Fruit fly (Drosophila melanogaster) whole organism, embryonic: ENCODE results near the gene CG4291.

Source experiments
- Ada2b ChIP-seq: fragments of 200-800 bp; sonication (Bioruptor generic); IDR thresholded peaks from 2 replicates; pipeline ENCODE4 v1.3.6; 2022; ENCODE audit warnings: missing biosample characterization, missing genetic modification characterization
- Adf1 ChIP-seq: fragments of 200-800 bp; sonication (Bioruptor generic); IDR thresholded peaks from 2 replicates; pipeline ENCODE4 v1.3.6; 2022; ENCODE audit warnings: missing biosample characterization, missing genetic modification characterization
- BEAF-32 ChIP-seq: fragments of 200-800 bp; sonication (Bioruptor generic); optimal IDR thresholded peaks from 3 replicates; lab custom pipeline; 2017; ENCODE audit warnings: missing biosample characterization, missing genetic modification characterization, mild to moderate bottlenecking, moderate library complexity, missing genetic modification reagents
- Blimp-1 ChIP-seq: fragments of 200-800 bp; sonication (Bioruptor generic); optimal IDR thresholded peaks from 3 replicates; lab custom pipeline; 2018; ENCODE audit warnings: missing biosample characterization, missing genetic modification characterization, mild to moderate bottlenecking, moderate library complexity, missing genetic modification reagents
- BtbVII ChIP-seq: fragments of 200-800 bp; sonication (Bioruptor generic); optimal IDR thresholded peaks from 3 replicates; lab custom pipeline; 2017; ENCODE audit warnings: missing biosample characterization, mild to moderate bottlenecking, missing genetic modification characterization
- Bteb2 ChIP-seq: fragments of 200-800 bp; sonication (Bioruptor generic); optimal IDR thresholded peaks from 2 replicates; lab custom pipeline; 2016; ENCODE audit warnings: missing biosample characterization, missing genetic modification characterization
- CG10565 ChIP-seq: fragments of 200-800 bp; sonication (Bioruptor generic); optimal IDR thresholded peaks from 3 replicates; lab custom pipeline; 2016; ENCODE audit warnings: missing biosample characterization, mild to moderate bottlenecking, missing genetic modification characterization
- CG12942 ChIP-seq: fragments of 200-800 bp; sonication (Bioruptor generic); optimal IDR thresholded peaks from 3 replicates; lab custom pipeline; 2016; ENCODE audit warnings: missing biosample characterization, missing genetic modification characterization
- CG15011 ChIP-seq: fragments of 200-800 bp; sonication (Bioruptor generic); optimal IDR thresholded peaks from 3 replicates; lab custom pipeline; 2018; ENCODE audit warnings: missing biosample characterization, mild to moderate bottlenecking, missing genetic modification characterization
- CG15601 ChIP-seq: fragments of 200-800 bp; sonication (Bioruptor generic); optimal IDR thresholded peaks from 3 replicates; lab custom pipeline; 2019; ENCODE audit warnings: missing biosample characterization, mild to moderate bottlenecking, missing genetic modification characterization, moderate library complexity
- CG17186 ChIP-seq: fragments of 200-800 bp; sonication (Bioruptor generic); optimal IDR thresholded peaks from 3 replicates; lab custom pipeline; 2017; ENCODE audit warnings: missing biosample characterization, missing genetic modification reagents, missing genetic modification characterization
- CG1792 ChIP-seq: fragments of 200-800 bp; sonication (Bioruptor generic); optimal IDR thresholded peaks from 2 replicates; lab custom pipeline; 2016; ENCODE audit warnings: missing biosample characterization, missing genetic modification characterization
- CG18476 ChIP-seq: fragments of 200-800 bp; sonication (Bioruptor generic); optimal IDR thresholded peaks from 2 replicates; lab custom pipeline; 2016; ENCODE audit warnings: missing biosample characterization, mild to moderate bottlenecking, missing genetic modification characterization
- CG18619 ChIP-seq: fragments of 200-800 bp; sonication (Bioruptor generic); optimal IDR thresholded peaks from 3 replicates; lab custom pipeline; 2017; ENCODE audit warnings: missing biosample characterization, mild to moderate bottlenecking, missing genetic modification characterization
- CG3065 ChIP-seq: fragments of 200-800 bp; sonication (Bioruptor generic); optimal IDR thresholded peaks from 2 replicates; lab custom pipeline; 2016; ENCODE audit warnings: missing biosample characterization, missing genetic modification characterization
- CG3726 ChIP-seq: fragments of 200-800 bp; sonication (Bioruptor generic); IDR thresholded peaks from 3 replicates; pipeline ENCODE4, ENCODE4 v1.3.6; 2022; ENCODE audit warnings: missing biosample characterization, missing genetic modification characterization
- CG7556 ChIP-seq: fragments of 200-800 bp; sonication (Bioruptor generic); optimal IDR thresholded peaks from 2 replicates; lab custom pipeline; 2017; ENCODE audit warnings: missing biosample characterization, mild to moderate bottlenecking, missing genetic modification characterization
- CG7987 ChIP-seq: fragments of 200-800 bp; sonication (Bioruptor generic); optimal IDR thresholded peaks from 2 replicates; lab custom pipeline; 2018; ENCODE audit warnings: missing biosample characterization, mild to moderate bottlenecking, missing genetic modification characterization, moderate library complexity
- CG9215 ChIP-seq: fragments of 200-800 bp; sonication (Bioruptor generic); IDR thresholded peaks from 2 replicates; pipeline ENCODE4 v1.3.6; 2022; ENCODE audit warnings: missing biosample characterization, missing genetic modification characterization
- CG9609 ChIP-seq: fragments of 200-800 bp; sonication (Bioruptor generic); optimal IDR thresholded peaks from 3 replicates; lab custom pipeline; 2016; ENCODE audit warnings: missing biosample characterization, missing genetic modification characterization
- CG9932 ChIP-seq: fragments of 200-800 bp; sonication (Bioruptor generic); IDR thresholded peaks from 2 replicates; pipeline ENCODE4 v1.3.6; 2022; ENCODE audit warnings: missing biosample characterization, missing genetic modification characterization
- CHES-1-like ChIP-seq: fragments of 200-800 bp; sonication (Bioruptor generic); optimal IDR thresholded peaks from 2 replicates; lab custom pipeline; 2016; ENCODE audit warnings: missing biosample characterization, missing genetic modification characterization
- Dad ChIP-seq: fragments of 200-800 bp; sonication (Bioruptor generic); optimal IDR thresholded peaks from 3 replicates; lab custom pipeline; 2016; ENCODE audit warnings: missing biosample characterization, missing genetic modification characterization
- Dfd ChIP-seq, 2 experiments: fragments of >200 bp; optimal IDR thresholded peaks; 2 replicates each; lab custom pipeline; 2017; ENCODE audit warnings: missing biosample characterization in 2 of 2, missing genetic modification characterization in 2 of 2
- Dll ChIP-seq: fragments of 200-800 bp; sonication (Bioruptor generic); IDR thresholded peaks from 4 replicates; pipeline ENCODE4 v1.3.6; 2022; ENCODE audit warnings: missing biosample characterization, missing genetic modification characterization; ENCODE audit not compliant: partially characterized antibody
- Gsc ChIP-seq: fragments of 200-800 bp; sonication (Bioruptor generic); IDR thresholded peaks from 2 replicates; pipeline ENCODE4 v1.3.6; 2022; ENCODE audit warnings: missing biosample characterization, missing genetic modification characterization
- Gug ChIP-seq: fragments of 200-800 bp; sonication (Bioruptor generic); IDR thresholded peaks from 4 replicates; pipeline ENCODE4 v1.3.6; 2022; ENCODE audit warnings: missing biosample characterization, missing genetic modification characterization
- Hand ChIP-seq: fragments of 200-800 bp; sonication (Bioruptor generic); optimal IDR thresholded peaks from 2 replicates; lab custom pipeline; 2017; ENCODE audit warnings: mild to moderate bottlenecking, missing biosample characterization, missing genetic modification reagents, missing genetic modification characterization
- Hey ChIP-seq: fragments of 200-800 bp; sonication (Bioruptor generic); optimal IDR thresholded peaks from 3 replicates; lab custom pipeline; 2018; ENCODE audit warnings: missing biosample characterization, mild to moderate bottlenecking, missing genetic modification characterization
- HmgZ ChIP-seq: fragments of 200-800 bp; sonication (Bioruptor generic); optimal IDR thresholded peaks from 2 replicates; lab custom pipeline; 2018; ENCODE audit warnings: missing biosample characterization, mild to moderate bottlenecking, missing genetic modification characterization
- Kr ChIP-seq: fragments of 200-800 bp; sonication (Bioruptor generic); optimal IDR thresholded peaks from 2 replicates; lab custom pipeline; 2017; ENCODE audit warnings: missing biosample characterization, mild to moderate bottlenecking, missing genetic modification characterization
- Lhr ChIP-seq: fragments of 200-800 bp; sonication (Bioruptor generic); optimal IDR thresholded peaks from 3 replicates; lab custom pipeline; 2017; ENCODE audit warnings: mild to moderate bottlenecking, missing biosample characterization, missing genetic modification reagents, missing genetic modification characterization
- Lim3 ChIP-seq: fragments of 200-800 bp; sonication (Bioruptor generic); IDR thresholded peaks from 2 replicates; pipeline ENCODE4 v1.3.6; 2022; ENCODE audit warnings: missing biosample characterization, missing genetic modification characterization
- NC2α ChIP-seq: fragments of 200-800 bp; sonication (Bioruptor generic); optimal IDR thresholded peaks from 2 replicates; lab custom pipeline; 2016; ENCODE audit warnings: missing biosample characterization, missing genetic modification characterization
- Poxn ChIP-seq: fragments of 200-800 bp; sonication (Bioruptor generic); IDR thresholded peaks from 2 replicates; pipeline ENCODE4 v1.3.6; 2022; ENCODE audit warnings: missing biosample characterization, missing genetic modification characterization
- Xrp1 ChIP-seq: fragments of 200-800 bp; sonication (Bioruptor generic); IDR thresholded peaks from 2 replicates; pipeline ENCODE4 v1.3.6; 2022; ENCODE audit warnings: missing biosample characterization, missing genetic modification characterization
- al ChIP-seq: fragments of 200-800 bp; sonication (Bioruptor generic); IDR thresholded peaks from 2 replicates; pipeline ENCODE4 v1.3.6; 2022; ENCODE audit warnings: missing biosample characterization, missing genetic modification characterization
- ap ChIP-seq: fragments of 200-800 bp; sonication (Bioruptor generic); IDR thresholded peaks from 2 replicates; pipeline ENCODE4 v1.3.6; 2022; ENCODE audit warnings: missing biosample characterization, missing genetic modification characterization
- cad ChIP-seq: fragments of >200 bp; optimal IDR thresholded peaks from 2 replicates; lab custom pipeline; 2017; ENCODE audit warnings: missing biosample characterization, missing genetic modification characterization
- caup ChIP-seq: fragments of 200-800 bp; sonication (Bioruptor generic); optimal IDR thresholded peaks from 3 replicates; lab custom pipeline; 2017; ENCODE audit warnings: missing biosample characterization, mild to moderate bottlenecking, missing genetic modification characterization, moderate library complexity; ENCODE audit not compliant: severe bottlenecking
- ems ChIP-seq: fragments of 200-800 bp; sonication (Bioruptor generic); optimal IDR thresholded peaks from 3 replicates; lab custom pipeline; 2016; ENCODE audit warnings: missing biosample characterization, missing genetic modification characterization
- grn ChIP-seq: fragments of 200-800 bp; sonication (Bioruptor generic); optimal IDR thresholded peaks from 3 replicates; lab custom pipeline; 2017; ENCODE audit warnings: missing biosample characterization, missing genetic modification characterization
- h ChIP-seq: fragments of >200 bp; optimal IDR thresholded peaks from 2 replicates; lab custom pipeline; 2017
- kah ChIP-seq: fragments of 200-800 bp; sonication (Bioruptor generic); optimal IDR thresholded peaks from 2 replicates; lab custom pipeline; 2018; ENCODE audit warnings: missing biosample characterization, mild to moderate bottlenecking, missing genetic modification characterization
- nerfin-2 ChIP-seq: fragments of 200-800 bp; sonication (Bioruptor generic); IDR thresholded peaks from 2 replicates; pipeline ENCODE4 v1.3.6; 2022; ENCODE audit warnings: missing biosample characterization, missing genetic modification characterization; ENCODE audit not compliant: partially characterized antibody
- pho ChIP-seq: fragments of 200-800 bp; sonication (Bioruptor generic); optimal IDR thresholded peaks from 2 replicates; lab custom pipeline; 2016; ENCODE audit warnings: missing biosample characterization, missing genetic modification characterization
- psq ChIP-seq: fragments of 200-800 bp; sonication (Bioruptor generic); optimal IDR thresholded peaks from 2 replicates; lab custom pipeline; 2017; ENCODE audit warnings: missing biosample characterization, missing genetic modification characterization
- sqz ChIP-seq: fragments of 200-800 bp; sonication (Bioruptor generic); optimal IDR thresholded peaks from 3 replicates; lab custom pipeline; 2018; ENCODE audit warnings: missing biosample characterization, mild to moderate bottlenecking, missing genetic modification characterization
- tna ChIP-seq: fragments of 200-800 bp; sonication (Bioruptor generic); IDR thresholded peaks from 2 replicates; pipeline ENCODE4 v1.3.6; 2022; ENCODE audit warnings: missing biosample characterization, missing genetic modification characterization; ENCODE audit not compliant: partially characterized antibody
- unpg ChIP-seq: fragments of 200-800 bp; sonication (Bioruptor generic); optimal IDR thresholded peaks from 3 replicates; lab custom pipeline; 2018; ENCODE audit warnings: missing biosample characterization, mild to moderate bottlenecking, missing genetic modification characterization, moderate library complexity
- usp ChIP-seq: fragments of >200 bp; optimal IDR thresholded peaks from 2 replicates; lab custom pipeline; 2017; ENCODE audit warnings: missing biosample characterization, missing genetic modification characterization

Gene CG4291

DNA sequence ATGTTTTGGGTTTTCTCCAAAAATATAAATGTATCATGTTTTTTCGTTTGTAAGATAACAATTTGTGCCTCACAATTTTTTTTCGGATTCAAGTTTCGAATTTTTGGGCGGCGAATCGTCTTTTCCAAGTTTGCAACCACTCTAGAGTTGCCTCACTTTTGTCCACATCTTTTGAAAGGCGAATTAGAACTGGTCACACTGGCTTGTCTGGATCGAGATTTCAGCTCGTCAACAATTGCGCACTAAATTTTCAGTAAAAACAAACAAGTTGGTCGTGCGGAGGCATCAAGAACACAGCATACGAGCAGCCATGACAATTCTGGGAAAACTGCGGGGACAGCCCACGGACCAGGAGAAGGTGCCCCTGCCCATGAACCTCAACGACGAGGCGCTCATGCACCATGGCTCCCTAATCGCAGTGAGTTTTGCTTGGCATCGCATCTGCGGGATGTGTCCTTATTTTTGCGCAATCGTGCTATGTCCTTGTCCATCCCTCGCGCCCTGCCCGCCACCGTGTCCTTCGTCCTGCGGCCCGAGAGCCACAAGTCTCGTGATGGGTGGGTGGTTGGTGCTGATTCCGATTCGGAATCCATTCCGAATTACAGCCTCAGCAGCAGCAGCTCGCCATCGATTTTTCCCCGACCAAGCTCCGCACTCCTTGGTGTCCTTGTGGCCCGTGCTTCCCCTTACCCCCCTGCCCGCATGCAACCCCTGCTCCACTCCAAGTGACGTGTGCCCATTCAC lies 31.1 kb downstream of the CG4291 start, which contains the start of gene CG3662 (continued):
- TF ChIP-seq CG15601 (tag; lab: Kevin White, UChicago) (peak; percentile 47), NC2α (GFP tag; lab: Kevin White, UChicago) (no peak), h (lab: Kevin White, UChicago) (no peak), CG18476 (GFP tag; lab: Kevin White, UChicago) (no peak), BEAF-32 (peak; percentile 52), CG1792 (GFP tag; lab: Kevin White, UChicago) (no peak), unpg (GFP tag; lab: Kevin White, UChicago) (no peak), Adf1 (no peak), Xrp1 (no peak), CG3065 (no peak), Poxn (no peak), cad (GFP tag; lab: Kevin White, UChicago) (no peak), al (GFP tag; lab: Robert Waterston, UW) (no peak), CG10565 (no peak), Gsc (GFP tag; lab: Robert Waterston, UW) (no peak), psq (GFP tag; lab: Kevin White, UChicago) (no peak), CG9609 (GFP tag; lab: Kevin White, UChicago) (no peak), Lhr (GFP tag; lab: Kevin White, UChicago) (peak; percentile 69), Kr (no peak), Hey (tag; lab: Kevin White, UChicago) (no peak), usp (no peak), CG17186 (GFP tag; lab: Kevin White, UChicago) (peak; percentile 83), CG12942 (GFP tag; lab: Kevin White, UChicago) (no peak), Hand (GFP tag; lab: Kevin White, UChicago) (no peak), Ada2b (GFP tag; lab: Robert Waterston, UW) (no peak), ems (GFP tag; lab: Kevin White, UChicago) (no peak), CG15011 (GFP tag; lab: Kevin White, UChicago) (no peak), kah (GFP tag; lab: Kevin White, UChicago) (no peak), HmgZ (tag; lab: Kevin White, UChicago) (peak; percentile 82), Dll (GFP tag; lab: Robert Waterston, UW) (peak; percentile 49; the same call in 2 of the 4 replicates), BtbVII (no peak), CG7556 (GFP tag; lab: Kevin White, UChicago) (no peak), nerfin-2 (no peak), CHES-1-like (GFP tag; lab: Kevin White, UChicago) (no peak), Gug (GFP tag; lab: Robert Waterston, UW) (no peak), Bteb2 (no peak), ap (GFP tag; lab: Robert Waterston, UW) (no peak), CG3726 (no peak), caup (GFP tag; lab: Kevin White, UChicago) (peak; percentile 18), Dfd (GFP tag; optimal IDR thresholded peaks at IDR 0.05; lab: Kevin White, UChicago) (no peak), CG9932 (GFP tag; lab: Robert Waterston, UW) (no peak), sqz (GFP tag; lab: Kevin White, UChicago) (no peak), CG9215 (GFP tag; lab: Robert Waterston, UW) (no peak), Lim3 (GFP tag; lab: Robert Waterston, UW) (no peak), CG18619 (GFP tag; lab: Kevin White, UChicago) (no peak), pho (GFP tag; lab: Kevin White, UChicago) (no peak), CG7987 (GFP tag; lab: Kevin White, UChicago) (peak; percentile 15), Dad (GFP tag; lab: Kevin White, UChicago) (no peak), grn (GFP tag; lab: Kevin White, UChicago) (peak; percentile 18), Blimp-1 (GFP tag; lab: Kevin White, UChicago) (no peak), tna (peak; percentile 10; the same call in 1 of the 2 replicates)
